Fruit fly (Drosophila melanogaster) S2 (cell line): ENCODE results near the gene CAH6.

Source experiments
- CG8478 ChIP-seq: fragments of >200 bp; optimal IDR thresholded peaks from 2 replicates; lab custom pipeline; 2018
- CTCF ChIP-seq, 2 experiments: fragments of >200 bp; optimal IDR thresholded peaks; 2 replicates each; lab custom pipeline; 2018

DNA sequence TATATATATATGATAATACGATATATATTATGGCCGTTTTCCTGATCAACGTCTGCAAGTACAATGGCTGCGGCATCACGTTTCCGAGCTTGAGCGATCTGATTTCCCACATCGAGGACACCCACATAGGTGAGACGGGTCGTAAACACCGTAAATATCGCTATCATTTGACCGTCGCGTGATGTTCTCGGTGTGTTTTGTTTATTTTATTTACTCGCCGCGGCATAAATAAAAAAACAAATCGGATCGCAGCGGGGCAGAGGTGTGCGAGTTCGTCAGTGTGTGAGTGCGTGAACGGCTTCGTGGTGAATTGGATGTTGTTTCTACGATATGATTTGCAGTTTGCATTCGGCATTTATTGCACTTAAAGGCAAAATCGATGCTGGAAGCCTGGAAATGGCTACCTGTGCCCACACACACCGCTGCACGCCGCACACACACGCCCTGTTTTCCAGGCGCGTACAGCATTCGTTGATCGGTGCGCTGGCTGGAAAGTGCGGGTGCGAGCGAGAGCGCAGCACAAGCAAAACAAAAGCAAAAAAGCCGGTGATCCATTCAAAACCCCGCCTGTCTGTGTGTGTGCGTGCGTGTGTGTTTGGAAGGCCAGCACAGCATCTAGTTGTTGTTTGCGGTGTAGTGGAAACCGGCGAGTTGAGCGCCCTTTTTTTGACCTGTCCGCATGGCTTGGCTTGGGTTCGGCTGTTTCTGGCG, 35.9 kb upstream of the CAH6 start:
- TF ChIP-seq CG8478 (lab: Kevin White, UChicago) (no peak), CTCF (optimal IDR thresholded peaks at IDR 0.05; lab: Kevin White, UChicago) (no peak)
